Worm (Caenorhabditis elegans) whole organism, early embryonic: ENCODE measurements around the gene F55A4.13.

Source experiments
- ama-1 ChIP-seq: fragments of 150-350 bp; optimal IDR thresholded peaks from 2 replicates; lab custom pipeline; 2014
- ceh-13 ChIP-seq: fragments of 200-800 bp; sonication (Bioruptor generic); optimal IDR thresholded peaks from 2 replicates; lab custom pipeline; 2018; ENCODE audit warnings: mild to moderate bottlenecking, missing genetic modification characterization, missing compliant biosample characterization
- flt-1 ChIP-seq: fragments of 200-800 bp; sonication (Bioruptor generic); IDR thresholded peaks from 2 replicates; pipeline ENCODE4 v1.3.6; 2022; ENCODE audit warnings: missing genetic modification characterization, missing compliant biosample characterization
- hmbx-1 ChIP-seq: sonication (generic microtip); optimal IDR thresholded peaks from 2 replicates; lab custom pipeline; 2016; ENCODE audit warnings: mild to moderate bottlenecking, missing genetic modification characterization, missing compliant biosample characterization
- tbx-11 ChIP-seq: fragments of 200-800 bp; sonication (Bioruptor generic); IDR thresholded peaks from 2 replicates; pipeline ENCODE4 v1.3.6; 2022; ENCODE audit warnings: missing genetic modification characterization, missing compliant biosample characterization
- tbx-37 ChIP-seq: fragments of 200-800 bp; sonication (Bioruptor generic); conservative IDR thresholded peaks from 2 replicates; pipeline ENCODE4 v1.3.6; 2022; ENCODE audit warnings: missing genetic modification reagents, missing genetic modification characterization, missing compliant biosample characterization
- tra-4 ChIP-seq: sonication (generic microtip); optimal IDR thresholded peaks from 2 replicates; lab custom pipeline; 2017; ENCODE audit warnings: missing genetic modification characterization, missing compliant biosample characterization

- no peak for TF ChIP-seq hmbx-1 (tag; lab: Kevin White, UChicago)
- no peak for TF ChIP-seq tra-4 (tag; lab: Kevin White, UChicago)
- TF ChIP-seq ama-1 (lab: Kevin White, UChicago): no peak
- TF ChIP-seq ceh-13 (GFP tag; lab: Kevin White, UChicago): no peak
- no peak for TF ChIP-seq tbx-37 (GFP tag; lab: Robert Waterston, UW)
- TF ChIP-seq flt-1: no peak
- no peak for TF ChIP-seq tbx-11
Measured at ce11 chrX:1038347-1038746, 21.0 kb upstream of the F55A4.13 start, which contains the start of gene F55A4.7.
